Worm (Caenorhabditis elegans) whole organism, L4 larva: ENCODE measurements around the gene mec-12.

Source experiments
- lin-38 ChIP-seq: fragments of 200-800 bp; sonication (Bioruptor generic); IDR thresholded peaks from 2 replicates; pipeline ENCODE4 v1.3.6; 2022; ENCODE audit warnings: missing genetic modification reagents, missing genetic modification characterization, missing compliant biosample characterization
- mep-1 ChIP-seq: fragments of 150-350 bp; sonication (generic microtip); optimal IDR thresholded peaks from 3 replicates; lab custom pipeline; 2014; ENCODE audit warnings: missing biosample characterization, missing genetic modification characterization
- nhr-6 ChIP-seq: fragments of 150-350 bp; optimal IDR thresholded peaks from 2 replicates; lab custom pipeline; 2014; ENCODE audit warnings: missing biosample characterization, missing genetic modification characterization
- snpc-4 ChIP-seq: fragments of 150-350 bp; optimal IDR thresholded peaks from 2 replicates; lab custom pipeline; 2014; ENCODE audit warnings: missing biosample characterization, missing genetic modification characterization
- unc-62 ChIP-seq, 3 experiments: fragments of 150-350 bp in 1 of 3; sonication (generic microtip); optimal IDR thresholded peaks in 2 of 3; peaks in 1 of 3; 1 replicate in 1 of 3; 2 replicates in 2 of 3; lab custom pipeline; 2014 to 2017; ENCODE audit warnings: missing biosample characterization in 3 of 3, missing genetic modification characterization in 3 of 3, missing genetic modification reagents in 3 of 3, missing genotype in 1 of 3

- TF ChIP-seq mep-1 (tag; lab: Kevin White, UChicago) = no peak
- TF ChIP-seq snpc-4 (tag; lab: Kevin White, UChicago) = no peak
- TF ChIP-seq unc-62 (GFP tag; optimal IDR thresholded peaks at IDR 0.05 in 1 of 2; lab: Kevin White, UChicago) = peak in 1 of 2 experiments; percentile 80
- TF ChIP-seq unc-62 (tag; optimal IDR thresholded peaks at IDR 0.05; lab: Kevin White, UChicago) = no peak
- no peak for TF ChIP-seq lin-38 (GFP tag; lab: Robert Waterston, UW)
- no peak for TF ChIP-seq nhr-6 (tag; lab: Kevin White, UChicago)
These were observed 2.6 kb downstream of the mec-12 start for ce11 chrIII:3136325-3137001.
